Fruit fly (Drosophila melanogaster) whole organism, adult: ENCODE data around the gene wda.

Experiments used
- CG1620 ChIP-seq: fragments of 200-800 bp; sonication (Bioruptor generic); optimal IDR thresholded peaks from 2 replicates; lab custom pipeline; 2016; ENCODE audit warnings: missing biosample characterization, missing genetic modification characterization
- CG33017 ChIP-seq: fragments of 200-800 bp; sonication (Bioruptor generic); optimal IDR thresholded peaks from 2 replicates; lab custom pipeline; 2018; ENCODE audit warnings: missing biosample characterization, mild to moderate bottlenecking, missing genetic modification characterization, moderate library complexity
- CG7045 ChIP-seq: fragments of 200-800 bp; sonication (Bioruptor generic); optimal IDR thresholded peaks from 2 replicates; lab custom pipeline; 2017; ENCODE audit warnings: missing biosample characterization, mild to moderate bottlenecking, missing genetic modification characterization
- CG7101 ChIP-seq: fragments of 200-800 bp; sonication (Bioruptor generic); optimal IDR thresholded peaks from 2 replicates; lab custom pipeline; 2018; ENCODE audit warnings: missing biosample characterization, mild to moderate bottlenecking, missing genetic modification characterization, moderate library complexity
- Crg-1 ChIP-seq: fragments of 200-800 bp; sonication (Bioruptor generic); optimal IDR thresholded peaks from 2 replicates; lab custom pipeline; 2016; ENCODE audit warnings: missing biosample characterization, missing genetic modification characterization
- Hr96 ChIP-seq: fragments of 200-800 bp; sonication (Bioruptor generic); optimal IDR thresholded peaks from 2 replicates; lab custom pipeline; 2016; ENCODE audit warnings: missing biosample characterization, missing genetic modification characterization
- bab1 ChIP-seq: fragments of 200-800 bp; sonication (Bioruptor generic); optimal IDR thresholded peaks from 3 replicates; lab custom pipeline; 2019; ENCODE audit warnings: missing biosample characterization, mild to moderate bottlenecking, missing genetic modification characterization, moderate library complexity
- kay ChIP-seq: fragments of 200-800 bp; sonication (Bioruptor generic); peaks from one replicate; lab custom pipeline; 2016; ENCODE audit warnings: missing biosample characterization, missing genetic modification characterization, borderline replicate concordance
- ovo ChIP-seq: fragments of 200-800 bp; sonication (Bioruptor generic); optimal IDR thresholded peaks from 2 replicates; lab custom pipeline; 2016; ENCODE audit warnings: missing biosample characterization, missing genetic modification characterization

DNA sequence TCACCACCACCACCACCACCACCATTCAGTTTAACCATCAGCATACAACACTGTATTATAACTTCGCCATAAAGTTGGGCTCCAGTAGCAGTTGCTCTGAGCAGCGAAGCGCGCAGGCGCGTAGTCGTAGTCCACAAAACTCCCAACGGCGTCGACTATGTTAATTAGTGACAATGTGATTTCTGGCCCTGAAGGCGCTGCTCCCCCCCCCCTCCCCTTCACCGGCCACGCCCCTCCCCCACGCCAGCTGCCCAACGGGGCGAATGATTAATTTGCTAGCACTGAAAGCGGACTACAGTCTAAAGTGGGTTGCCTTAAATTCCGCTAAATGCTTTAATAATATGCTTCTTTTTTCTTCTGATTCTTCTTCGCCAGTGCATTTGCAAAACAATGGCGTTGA is 48.9 kb upstream of the wda start:
- TF ChIP-seq CG7045 (GFP tag; lab: Kevin White, UChicago): no peak
- no peak for TF ChIP-seq CG33017 (tag; lab: Kevin White, UChicago)
- no peak for TF ChIP-seq kay (GFP tag; lab: Kevin White, UChicago)
- no peak for TF ChIP-seq ovo (GFP tag; lab: Kevin White, UChicago)
- no peak for TF ChIP-seq CG7101 (tag; lab: Kevin White, UChicago)
- TF ChIP-seq Crg-1: no peak
- TF ChIP-seq bab1 (GFP tag; lab: Kevin White, UChicago): no peak
- no peak for TF ChIP-seq CG1620 (GFP tag; lab: Kevin White, UChicago)
- TF ChIP-seq Hr96 (GFP tag; lab: Kevin White, UChicago): no peak
